Worm (Caenorhabditis elegans): ENCODE results near the gene irld-42.

The irld-42 gene

DNA sequence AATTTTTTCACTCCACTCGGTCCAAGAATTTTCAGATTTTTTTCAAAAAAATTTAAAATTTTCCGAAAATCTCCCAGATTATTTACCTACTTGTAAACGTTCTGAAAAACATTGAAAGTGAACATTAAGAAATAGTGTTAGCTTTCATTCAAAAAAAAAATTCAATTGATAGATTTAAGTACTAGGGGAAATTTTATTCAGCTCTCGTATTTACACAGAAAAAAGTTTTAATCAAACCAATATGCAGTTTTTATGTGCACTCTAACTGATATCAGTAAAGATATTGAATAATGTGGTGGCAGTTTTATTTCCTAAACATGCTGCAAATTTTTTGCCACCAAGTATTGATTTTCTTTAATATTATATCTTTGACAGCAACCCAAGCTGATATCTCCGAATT is at the start of gene irld-42:
Gene irld-42, plus strand, starts transcription at position 301 of the 400 bp plus-strand sequence.
- TF ChIP-seq drap-1 (GFP tag; optimal IDR thresholded peaks at IDR 0.05) (no peak), sem-2 (GFP tag; optimal IDR thresholded peaks at IDR 0.05) (no peak), nhr-28 (tag; optimal IDR thresholded peaks at IDR 0.05) (no peak), M03D4.4 (tag; optimal IDR thresholded peaks at IDR 0.05) (no peak), pha-4 (tag; optimal IDR thresholded peaks at IDR 0.05) (no peak), lin-32 (GFP tag; optimal IDR thresholded peaks at IDR 0.05) (no peak), ham-2 (GFP tag; optimal IDR thresholded peaks at IDR 0.05) (no peak), unc-62 (GFP tag; optimal IDR thresholded peaks at IDR 0.05) (no peak), mep-1 (tag; optimal IDR thresholded peaks at IDR 0.05) (no peak), zip-8 (tag; optimal IDR thresholded peaks at IDR 0.05) (no peak), nhr-2 (tag; optimal IDR thresholded peaks at IDR 0.05) (no peak), unc-39 (tag; optimal IDR thresholded peaks at IDR 0.05) (no peak), mls-2 (tag; optimal IDR thresholded peaks at IDR 0.05) (no peak), blmp-1 (tag; optimal IDR thresholded peaks at IDR 0.05) (no peak), mab-5 (tag; optimal IDR thresholded peaks at IDR 0.05) (no peak), lin-13 (tag; optimal IDR thresholded peaks at IDR 0.05) (no peak)

DNA sequence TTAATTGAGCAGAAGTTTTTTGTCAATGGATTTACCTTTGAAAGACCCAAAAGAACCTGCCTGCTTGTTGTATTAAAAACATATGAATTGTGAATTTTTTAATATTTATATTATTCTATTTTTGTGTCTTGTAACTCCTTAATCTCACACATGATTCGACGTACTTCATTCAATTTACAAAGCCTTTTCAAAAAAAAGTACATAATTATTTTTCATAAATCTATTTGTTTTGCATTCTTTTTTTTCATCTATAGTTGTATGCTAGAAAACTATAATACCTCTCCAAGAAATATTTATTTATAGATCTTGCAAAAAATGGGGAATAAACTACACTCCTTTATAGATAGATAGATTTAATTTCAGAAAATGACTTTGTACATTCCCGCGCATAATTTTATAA is 49.6 kb upstream of the irld-42 start, which contains the start of gene nhr-179:
Gene nhr-179, minus strand, starts transcription at position 101 of the 400 bp plus-strand sequence.
- no peak for TF ChIP-seq blmp-1 (tag; optimal IDR thresholded peaks at IDR 0.05)

ce11 chrV:1620537-1620936 is 47.8 kb upstream of the irld-42 start:
- TF ChIP-seq nhr-12 (tag; optimal IDR thresholded peaks at IDR 0.05) (no peak), lsy-2 (tag; optimal IDR thresholded peaks at IDR 0.05) (no peak), unc-62 (GFP tag; optimal IDR thresholded peaks at IDR 0.05) (no peak), sem-2 (GFP tag; optimal IDR thresholded peaks at IDR 0.05) (no peak), cnd-1 (tag; optimal IDR thresholded peaks at IDR 0.05) (no peak), mls-2 (tag; optimal IDR thresholded peaks at IDR 0.05) (no peak), ham-2 (GFP tag; optimal IDR thresholded peaks at IDR 0.05) (no peak)

DNA sequence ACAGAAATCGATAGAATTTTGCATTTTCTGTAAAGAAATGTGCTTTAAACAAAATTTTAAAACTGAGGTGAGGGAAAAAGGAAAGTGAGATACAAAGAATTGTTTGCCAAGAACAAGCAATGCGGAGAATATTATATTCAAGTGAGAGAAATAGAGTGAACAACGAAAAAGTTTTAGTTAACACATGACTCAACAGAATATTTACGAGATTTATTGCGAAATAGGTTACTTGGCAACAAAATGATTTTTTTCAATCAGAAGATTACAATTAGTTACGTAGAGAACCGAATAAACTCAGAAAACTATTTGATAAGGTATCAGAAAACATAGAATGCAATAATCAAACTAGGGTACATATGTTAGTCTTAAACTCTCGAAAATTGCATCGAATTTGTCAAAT is 46.8 kb upstream of the irld-42 start, which contains the start of gene nhr-117:
Gene nhr-117, minus strand, starts transcription at position 27 of the 400 bp plus-strand sequence.
- no peak for TF ChIP-seq nhr-28 (tag; optimal IDR thresholded peaks at IDR 0.05)
- TF ChIP-seq unc-39 (tag; optimal IDR thresholded peaks at IDR 0.05) = no peak
- TF ChIP-seq snpc-4 (tag; optimal IDR thresholded peaks at IDR 0.05) = no peak
- TF ChIP-seq unc-62 (GFP tag; optimal IDR thresholded peaks at IDR 0.05) = no peak
- TF ChIP-seq mls-2 (tag; optimal IDR thresholded peaks at IDR 0.05) = no peak
- TF ChIP-seq ham-2 (GFP tag; optimal IDR thresholded peaks at IDR 0.05) = no peak
- no peak for TF ChIP-seq hlh-1 (tag; optimal IDR thresholded peaks at IDR 0.05)
- no peak for TF ChIP-seq ceh-39 (tag; optimal IDR thresholded peaks at IDR 0.05)
- no peak for TF ChIP-seq tbx-8 (GFP tag; optimal IDR thresholded peaks at IDR 0.05)
- no peak for TF ChIP-seq drap-1 (GFP tag; optimal IDR thresholded peaks at IDR 0.05)

DNA sequence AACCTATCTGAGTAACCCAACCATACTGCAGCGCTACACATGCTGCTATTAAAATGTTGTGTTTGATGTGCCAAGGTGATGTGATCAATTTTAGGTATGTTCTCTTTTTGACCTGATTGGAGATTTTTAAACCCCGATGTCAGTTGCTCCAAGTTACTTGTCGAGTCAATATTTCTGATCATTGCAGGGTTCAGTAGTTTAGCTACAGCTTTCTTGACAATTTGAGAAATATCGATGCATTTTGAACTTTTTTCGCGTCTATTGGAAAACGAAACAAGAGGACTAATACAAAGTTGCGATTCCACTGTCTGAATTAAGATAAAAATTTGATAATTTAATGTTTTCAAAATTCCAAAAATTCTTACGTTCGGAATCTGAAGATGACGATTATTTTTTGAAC is 44.9 kb upstream of the irld-42 start:
- TF ChIP-seq cnd-1 (tag; optimal IDR thresholded peaks at IDR 0.05) (no peak), unc-62 (GFP tag; optimal IDR thresholded peaks at IDR 0.05) (no peak), sptf-1 (tag; optimal IDR thresholded peaks at IDR 0.05) (no peak), mep-1 (tag; optimal IDR thresholded peaks at IDR 0.05) (no peak), blmp-1 (tag; optimal IDR thresholded peaks at IDR 0.05) (no peak), zip-8 (tag; optimal IDR thresholded peaks at IDR 0.05) (no peak), nhr-237 (tag; optimal IDR thresholded peaks at IDR 0.05) (no peak), unc-120 (tag; optimal IDR thresholded peaks at IDR 0.05; ENCODE audit: poor library complexity, severe bottlenecking) (no peak), ceh-83 (GFP tag; optimal IDR thresholded peaks at IDR 0.05) (no peak), sem-2 (GFP tag; optimal IDR thresholded peaks at IDR 0.05) (no peak), ztf-11 (tag; optimal IDR thresholded peaks at IDR 0.05) (no peak), mls-2 (tag; optimal IDR thresholded peaks at IDR 0.05) (no peak), flh-1 (GFP tag; optimal IDR thresholded peaks at IDR 0.05) (no peak), ces-1 (GFP tag; optimal IDR thresholded peaks at IDR 0.05) (no peak), elt-1 (tag; optimal IDR thresholded peaks at IDR 0.05; ENCODE audit: borderline replicate concordance, insufficient read depth) (no peak)

DNA sequence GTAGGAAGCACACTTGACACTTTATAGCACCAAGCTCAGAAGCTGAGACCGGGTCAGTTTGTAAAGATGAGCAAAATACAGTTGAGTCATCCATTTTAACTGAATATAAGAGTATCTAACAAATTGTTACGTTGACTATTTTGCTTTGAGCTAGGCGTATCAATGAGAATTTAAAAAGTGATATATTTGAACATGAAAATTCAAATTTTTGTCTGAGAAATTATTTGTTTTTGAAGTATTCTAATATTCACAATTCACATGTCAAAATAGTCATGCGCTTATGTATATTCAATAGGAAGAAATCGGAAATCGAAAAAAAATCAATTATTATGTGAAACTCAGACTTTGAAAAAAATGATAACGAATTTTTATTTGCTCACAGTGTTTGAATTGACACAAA is 44.0 kb upstream of the irld-42 start, which contains the start of gene nhr-110:
Gene nhr-110, minus strand, starts transcription at position 101 of the 400 bp plus-strand sequence.
- TF ChIP-seq hlh-1 (tag; optimal IDR thresholded peaks at IDR 0.05) (no peak), elt-3 (tag; optimal IDR thresholded peaks at IDR 0.05) (no peak), unc-39 (tag; optimal IDR thresholded peaks at IDR 0.05) (no peak), unc-62 (GFP tag; optimal IDR thresholded peaks at IDR 0.05) (no peak), lin-13 (tag; optimal IDR thresholded peaks at IDR 0.05) (no peak), nhr-12 (tag; optimal IDR thresholded peaks at IDR 0.05) (no peak), bed-3 (GFP tag; optimal IDR thresholded peaks at IDR 0.05) (no peak)
